Worm (Caenorhabditis elegans) whole organism, late embryonic: ENCODE results near the gene frpr-19.

Experiments
- F13H6.1 ChIP-seq: sonication (generic microtip); optimal IDR thresholded peaks from 2 replicates; lab custom pipeline; 2016; ENCODE audit warnings: missing genetic modification characterization, missing compliant biosample characterization
- ama-1 ChIP-seq: fragments of 150-350 bp; optimal IDR thresholded peaks from 2 replicates; lab custom pipeline; 2014
- ceh-45 ChIP-seq: fragments of 200-800 bp; sonication (Bioruptor generic); IDR thresholded peaks from 2 replicates; pipeline ENCODE4 v1.3.6; 2022; ENCODE audit warnings: missing genetic modification reagents, missing genetic modification characterization, missing compliant biosample characterization
- fax-1 ChIP-seq: sonication (generic microtip); optimal IDR thresholded peaks from 2 replicates; lab custom pipeline; 2016; ENCODE audit warnings: missing genotype, missing genetic modification characterization, missing compliant biosample characterization
- nhr-11 ChIP-seq: fragments of 150-350 bp; optimal IDR thresholded peaks from 2 replicates; lab custom pipeline; 2014; ENCODE audit warnings: missing biosample characterization, missing genetic modification characterization
- sox-4 ChIP-seq: sonication (generic microtip); optimal IDR thresholded peaks from 2 replicates; lab custom pipeline; 2017; ENCODE audit warnings: mild to moderate bottlenecking, missing genetic modification characterization, inconsistent platforms, missing compliant biosample characterization
- ttx-3 ChIP-seq: sonication (generic microtip); optimal IDR thresholded peaks from 2 replicates; lab custom pipeline; 2016; ENCODE audit warnings: missing genetic modification reagents, missing genetic modification characterization, missing compliant biosample characterization

ce11 chrIV:1813869-1814268 is 32.4 kb upstream of the frpr-19 start:
- no peak for TF ChIP-seq nhr-11 (tag; lab: Kevin White, UChicago)
- TF ChIP-seq ama-1 (lab: Kevin White, UChicago): no peak
- TF ChIP-seq sox-4 (tag; lab: Kevin White, UChicago): no peak
- TF ChIP-seq ttx-3 (tag; lab: Kevin White, UChicago): no peak
- no peak for TF ChIP-seq fax-1 (tag; lab: Kevin White, UChicago)
- no peak for TF ChIP-seq ceh-45 (GFP tag; lab: Robert Waterston, UW)
- no peak for TF ChIP-seq F13H6.1 (tag; lab: Kevin White, UChicago)
